Worm (Caenorhabditis elegans): ENCODE results near the gene srg-44.

DNA sequence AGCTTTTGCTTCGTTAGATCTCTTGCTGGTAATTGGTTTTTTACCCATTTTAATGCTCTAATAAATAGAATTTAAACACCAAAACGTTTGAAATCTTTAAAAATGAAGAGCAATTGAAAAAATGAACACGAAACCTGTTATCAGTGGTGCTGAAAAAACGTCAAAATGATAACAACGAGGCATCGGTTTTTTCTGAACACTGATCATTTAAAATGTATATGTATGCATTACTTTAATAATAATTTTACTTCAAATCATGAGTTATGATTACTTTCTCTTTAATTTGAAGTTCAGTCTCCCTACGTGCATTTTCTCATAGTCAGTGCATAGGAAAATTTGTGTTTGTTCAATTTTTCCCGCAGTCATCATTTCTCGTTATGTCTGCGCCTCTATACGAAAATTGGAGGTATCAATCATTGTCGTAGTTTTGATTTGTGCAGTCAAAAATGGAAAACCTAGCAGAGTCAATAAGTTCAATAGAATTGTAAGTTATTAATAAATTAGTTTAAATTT lies 6.1 kb upstream of the srg-44 start, which contains the start of gene F31E9.3:
- TF ChIP-seq ceh-13 (GFP tag; optimal IDR thresholded peaks at IDR 0.05) (no peak), ets-7 (tag; optimal IDR thresholded peaks at IDR 0.05) (no peak), scrt-1 (GFP tag; IDR thresholded peaks at IDR 0.05) (no peak), B0310.2 (tag; optimal IDR thresholded peaks at IDR 0.05) (no peak), hmg-4 (GFP tag; optimal IDR thresholded peaks at IDR 0.05) (no peak), ama-1 (optimal IDR thresholded peaks at IDR 0.05) (no peak)

All from whole organism, early embryonic.